Fruit fly (Drosophila melanogaster) whole organism, pupa: Measurements from ENCODE around the gene Miga.

Experiments
- CG13204 ChIP-seq: fragments of 200-800 bp; sonication (Bioruptor generic); optimal IDR thresholded peaks from 2 replicates; lab custom pipeline; 2018; ENCODE audit warnings: missing biosample characterization, mild to moderate bottlenecking, missing genetic modification characterization, moderate library complexity
- CG34367 ChIP-seq: fragments of 200-800 bp; sonication (Bioruptor generic); optimal IDR thresholded peaks from 2 replicates; lab custom pipeline; 2018; ENCODE audit warnings: missing biosample characterization, mild to moderate bottlenecking, missing genetic modification characterization
- CG8301 ChIP-seq: fragments of 200-800 bp; sonication (Bioruptor generic); optimal IDR thresholded peaks from 2 replicates; lab custom pipeline; 2018; ENCODE audit warnings: missing biosample characterization, mild to moderate bottlenecking, missing genetic modification characterization
- Ets98B ChIP-seq: fragments of 200-800 bp; sonication (Bioruptor generic); IDR thresholded peaks from 2 replicates; pipeline ENCODE4 v1.3.6; 2022; ENCODE audit warnings: missing biosample characterization, missing genetic modification characterization
- Pif1A ChIP-seq: fragments of 200-800 bp; sonication (Bioruptor generic); optimal IDR thresholded peaks from 3 replicates; lab custom pipeline; 2016; ENCODE audit warnings: missing biosample characterization, missing genetic modification characterization
- Pif1B ChIP-seq: fragments of 200-800 bp; sonication (Bioruptor generic); optimal IDR thresholded peaks from 3 replicates; lab custom pipeline; 2016; ENCODE audit warnings: missing biosample characterization, missing genetic modification characterization
- gl ChIP-seq: fragments of 200-800 bp; sonication (Bioruptor generic); optimal IDR thresholded peaks from 2 replicates; lab custom pipeline; 2018; ENCODE audit warnings: missing biosample characterization, mild to moderate bottlenecking, missing genetic modification characterization

- TF ChIP-seq Pif1B (GFP tag; lab: Kevin White, UChicago) (no peak), Ets98B (GFP tag; lab: Robert Waterston, UW) (no peak), CG8301 (tag; lab: Kevin White, UChicago) (no peak), CG13204 (no peak), CG34367 (no peak), Pif1A (no peak), gl (tag; lab: Kevin White, UChicago) (no peak)
These were observed 23.5 kb upstream of the Miga start, which contains the start of gene Es2 for dm6 chrX:8461147-8461546.
